Fruit fly (Drosophila melanogaster) whole organism, embryonic: ENCODE results near the gene CG34260.

Source experiments
- Atf-2 ChIP-seq: fragments of 200-800 bp; sonication (Bioruptor generic); optimal IDR thresholded peaks from 2 replicates; lab custom pipeline; 2016; ENCODE audit warnings: missing biosample characterization, missing genetic modification characterization
- dmrt99B ChIP-seq: fragments of 200-800 bp; sonication (Bioruptor generic); optimal IDR thresholded peaks from 2 replicates; lab custom pipeline; 2018; ENCODE audit warnings: missing biosample characterization, mild to moderate bottlenecking, missing genetic modification characterization, moderate library complexity
- nerfin-2 ChIP-seq: fragments of 200-800 bp; sonication (Bioruptor generic); IDR thresholded peaks from 2 replicates; pipeline ENCODE4 v1.3.6; 2022; ENCODE audit warnings: missing biosample characterization, missing genetic modification characterization; ENCODE audit not compliant: partially characterized antibody
- pfk ChIP-seq: fragments of 200-800 bp; sonication (Bioruptor generic); optimal IDR thresholded peaks from 2 replicates; lab custom pipeline; 2018; ENCODE audit warnings: missing biosample characterization, mild to moderate bottlenecking, missing genetic modification characterization, moderate library complexity

dm6 chr3L:20739414-20739813 is 25.5 kb downstream of the CG34260 start, which contains the start of gene Gr77a:
- TF ChIP-seq dmrt99B (tag; lab: Kevin White, UChicago) (peak; percentile 16), nerfin-2 (GFP tag; lab: Robert Waterston, UW) (no peak), Atf-2 (GFP tag; lab: Kevin White, UChicago) (no peak), pfk (GFP tag; lab: Kevin White, UChicago) (no peak)
